Fruit fly (Drosophila melanogaster) whole organism, embryonic: ENCODE data around the gene CG15263.

Experiments used
- Atf3 ChIP-seq: fragments of 200-800 bp; sonication (Bioruptor generic); optimal IDR thresholded peaks from 3 replicates; lab custom pipeline; 2016; ENCODE audit warnings: missing biosample characterization, missing genetic modification characterization
- CG10267 ChIP-seq: fragments of 200-800 bp; sonication (Bioruptor generic); optimal IDR thresholded peaks from 2 replicates; lab custom pipeline; 2018; ENCODE audit warnings: missing biosample characterization, mild to moderate bottlenecking, missing genetic modification characterization, moderate library complexity
- CG10274 ChIP-seq: fragments of 200-800 bp; sonication (Bioruptor generic); optimal IDR thresholded peaks from 3 replicates; lab custom pipeline; 2017; ENCODE audit warnings: missing biosample characterization, mild to moderate bottlenecking, missing genetic modification characterization
- CG10979 ChIP-seq: fragments of 200-800 bp; sonication (Bioruptor generic); optimal IDR thresholded peaks from 2 replicates; lab custom pipeline; 2018; ENCODE audit warnings: missing biosample characterization, mild to moderate bottlenecking, missing genetic modification characterization, moderate library complexity
- CG14441 ChIP-seq: fragments of 200-800 bp; sonication (Bioruptor generic); IDR thresholded peaks from 2 replicates; pipeline ENCODE4 v1.3.6; 2022; ENCODE audit warnings: missing biosample characterization, missing genetic modification characterization
- CG14710 ChIP-seq: fragments of 200-800 bp; sonication (Bioruptor generic); optimal IDR thresholded peaks from 3 replicates; lab custom pipeline; 2019; ENCODE audit warnings: missing biosample characterization, mild to moderate bottlenecking, missing genetic modification characterization, moderate library complexity
- CG15514 ChIP-seq: fragments of 200-800 bp; sonication (Bioruptor generic); optimal IDR thresholded peaks from 3 replicates; lab custom pipeline; 2017; ENCODE audit warnings: missing biosample characterization, missing genetic modification characterization, mild to moderate bottlenecking, moderate library complexity, missing genetic modification reagents
- CG15601 ChIP-seq: fragments of 200-800 bp; sonication (Bioruptor generic); optimal IDR thresholded peaks from 3 replicates; lab custom pipeline; 2019; ENCODE audit warnings: missing biosample characterization, mild to moderate bottlenecking, missing genetic modification characterization, moderate library complexity
- CG15696 ChIP-seq: fragments of 200-800 bp; sonication (Bioruptor generic); optimal IDR thresholded peaks from 2 replicates; lab custom pipeline; 2019; ENCODE audit warnings: missing biosample characterization, mild to moderate bottlenecking, missing genetic modification characterization, moderate library complexity
- CG16815 ChIP-seq: fragments of 200-800 bp; sonication (Bioruptor generic); optimal IDR thresholded peaks from 3 replicates; lab custom pipeline; 2017; ENCODE audit warnings: missing biosample characterization, mild to moderate bottlenecking, missing genetic modification characterization
- CG17361 ChIP-seq: fragments of 200-800 bp; sonication (Bioruptor generic); IDR thresholded peaks from 3 replicates; pipeline ENCODE4 v1.3.6; 2022; ENCODE audit warnings: missing biosample characterization, missing genetic modification characterization
- CG17612 ChIP-seq: fragments of 200-800 bp; sonication (Bioruptor generic); IDR thresholded peaks from 2 replicates; pipeline ENCODE4 v1.3.6; 2022; ENCODE audit warnings: missing biosample characterization, missing genetic modification characterization
- CG17829 ChIP-seq: fragments of 200-800 bp; optimal IDR thresholded peaks from 2 replicates; lab custom pipeline; 2019; ENCODE audit warnings: missing biosample characterization, mild to moderate bottlenecking, missing genetic modification characterization, moderate library complexity
- CG18262 ChIP-seq: fragments of 200-800 bp; optimal IDR thresholded peaks from 3 replicates; lab custom pipeline; 2019; ENCODE audit warnings: missing biosample characterization, mild to moderate bottlenecking, missing genetic modification characterization, moderate library complexity
- CG2712 ChIP-seq: fragments of 200-800 bp; optimal IDR thresholded peaks from 3 replicates; lab custom pipeline; 2019; ENCODE audit warnings: missing biosample characterization, mild to moderate bottlenecking, missing genetic modification characterization, moderate library complexity
- CG30020 ChIP-seq: fragments of 200-800 bp; optimal IDR thresholded peaks from 2 replicates; lab custom pipeline; 2019; ENCODE audit warnings: missing biosample characterization, mild to moderate bottlenecking, missing genetic modification characterization, moderate library complexity
- CG31441 ChIP-seq: fragments of 200-800 bp; sonication (Bioruptor generic); IDR thresholded peaks from 2 replicates; pipeline ENCODE4 v1.3.6; 2022; ENCODE audit warnings: missing biosample characterization, missing genetic modification characterization
- CG3407 ChIP-seq: fragments of 200-800 bp; sonication (Bioruptor generic); optimal IDR thresholded peaks from 2 replicates; lab custom pipeline; 2018; ENCODE audit warnings: missing biosample characterization, mild to moderate bottlenecking, missing genetic modification characterization
- CG7372 ChIP-seq: fragments of 200-800 bp; sonication (Bioruptor generic); IDR thresholded peaks from 2 replicates; pipeline ENCODE4 v1.3.6; 2022; ENCODE audit warnings: missing biosample characterization, missing genetic modification characterization
- CG8388 ChIP-seq: fragments of 200-800 bp; sonication (Bioruptor generic); optimal IDR thresholded peaks from 2 replicates; lab custom pipeline; 2019; ENCODE audit warnings: missing biosample characterization, mild to moderate bottlenecking, missing genetic modification characterization, moderate library complexity
- CG8765 ChIP-seq: fragments of 200-800 bp; sonication (Bioruptor generic); IDR thresholded peaks from 2 replicates; pipeline ENCODE4 v1.3.6; 2022; ENCODE audit warnings: missing biosample characterization, missing genetic modification characterization
- CG8924 ChIP-seq: fragments of 200-800 bp; optimal IDR thresholded peaks from 3 replicates; lab custom pipeline; 2019; ENCODE audit warnings: missing biosample characterization, mild to moderate bottlenecking, missing genetic modification characterization, moderate library complexity
- CG9437 ChIP-seq: fragments of 200-800 bp; sonication (Bioruptor generic); optimal IDR thresholded peaks from 2 replicates; lab custom pipeline; 2018; ENCODE audit warnings: missing biosample characterization, mild to moderate bottlenecking, missing genetic modification characterization
- CG9727 ChIP-seq: fragments of 200-800 bp; sonication (Bioruptor generic); optimal IDR thresholded peaks from 3 replicates; lab custom pipeline; 2017; ENCODE audit warnings: missing biosample characterization, mild to moderate bottlenecking, missing genetic modification characterization
- HLH54F ChIP-seq: fragments of 200-800 bp; sonication (Bioruptor generic); optimal IDR thresholded peaks from 3 replicates; lab custom pipeline; 2016; ENCODE audit warnings: missing biosample characterization, missing genetic modification characterization
- MBD-R2 ChIP-seq: fragments of 200-800 bp; sonication (Bioruptor generic); IDR thresholded peaks from 2 replicates; pipeline ENCODE4 v1.3.6; 2022; ENCODE audit warnings: missing biosample characterization, missing genetic modification characterization
- MESR4 ChIP-seq: fragments of 200-800 bp; sonication (Bioruptor generic); optimal IDR thresholded peaks from 2 replicates; lab custom pipeline; 2018; ENCODE audit warnings: missing biosample characterization, mild to moderate bottlenecking, missing genetic modification characterization, moderate library complexity
- Mrtf ChIP-seq: fragments of 200-800 bp; sonication (Bioruptor generic); IDR thresholded peaks from 3 replicates; pipeline ENCODE4 v1.3.6; 2022; ENCODE audit warnings: missing biosample characterization, missing genetic modification characterization
- Neu2 ChIP-seq: fragments of 200-800 bp; sonication (Bioruptor generic); optimal IDR thresholded peaks from 3 replicates; lab custom pipeline; 2016; ENCODE audit warnings: missing biosample characterization, missing genetic modification characterization, borderline replicate concordance
- Stat92E ChIP-seq, 3 experiments: fragments of >200 bp in 2 of 3; fragments of 200-800 bp in 1 of 3; sonication (Bioruptor generic) in 1 of 3; optimal IDR thresholded peaks; 2 replicates each; lab custom pipeline; 2017 to 2019; ENCODE audit warnings: missing biosample characterization in 3 of 3, missing genetic modification characterization in 3 of 3, mild to moderate bottlenecking in 1 of 3, moderate library complexity in 1 of 3
- Vsx1 ChIP-seq: fragments of 200-800 bp; sonication (Bioruptor generic); optimal IDR thresholded peaks from 2 replicates; lab custom pipeline; 2017; ENCODE audit warnings: missing biosample characterization, mild to moderate bottlenecking, missing genetic modification characterization, missing genetic modification reagents
- Xbp1 ChIP-seq: fragments of 200-800 bp; sonication (Bioruptor generic); optimal IDR thresholded peaks from 3 replicates; lab custom pipeline; 2016; ENCODE audit warnings: missing biosample characterization, mild to moderate bottlenecking, missing genetic modification characterization
- Xrp1 ChIP-seq: fragments of 200-800 bp; sonication (Bioruptor generic); IDR thresholded peaks from 2 replicates; pipeline ENCODE4 v1.3.6; 2022; ENCODE audit warnings: missing biosample characterization, missing genetic modification characterization
- chm ChIP-seq: fragments of 200-800 bp; sonication (Bioruptor generic); IDR thresholded peaks from 2 replicates; pipeline ENCODE4 v1.3.6; 2022; ENCODE audit warnings: missing biosample characterization, missing genetic modification characterization
- crol ChIP-seq: fragments of 200-800 bp; sonication (Bioruptor generic); IDR thresholded peaks from 2 replicates; pipeline ENCODE4 v1.3.6; 2022; ENCODE audit warnings: missing biosample characterization, missing genetic modification characterization
- dmrt11E ChIP-seq: fragments of 200-800 bp; sonication (Bioruptor generic); optimal IDR thresholded peaks from 3 replicates; lab custom pipeline; 2018; ENCODE audit warnings: missing biosample characterization, mild to moderate bottlenecking, missing genetic modification characterization, moderate library complexity
- emc ChIP-seq: fragments of 200-800 bp; sonication (Bioruptor generic); optimal IDR thresholded peaks from 2 replicates; lab custom pipeline; 2016; ENCODE audit warnings: missing biosample characterization, missing genetic modification characterization
- fd64A ChIP-seq: fragments of 200-800 bp; sonication (Bioruptor generic); optimal IDR thresholded peaks from 3 replicates; lab custom pipeline; 2018; ENCODE audit warnings: missing biosample characterization, mild to moderate bottlenecking, missing genetic modification characterization
- gce ChIP-seq: fragments of 200-800 bp; sonication (Bioruptor generic); IDR thresholded peaks from 3 replicates; pipeline ENCODE4 v1.3.6; 2022; ENCODE audit warnings: missing biosample characterization, missing genetic modification characterization
- gem ChIP-seq: fragments of 200-800 bp; sonication (Bioruptor generic); optimal IDR thresholded peaks from 2 replicates; lab custom pipeline; 2019; ENCODE audit warnings: missing biosample characterization, mild to moderate bottlenecking, missing genetic modification characterization, moderate library complexity
- ind ChIP-seq: fragments of 200-800 bp; sonication (Bioruptor generic); optimal IDR thresholded peaks from 3 replicates; lab custom pipeline; 2016; ENCODE audit warnings: missing biosample characterization, missing genetic modification characterization
- lola ChIP-seq, 3 experiments: fragments of >200 bp in 2 of 3; fragments of 200-800 bp in 1 of 3; sonication (Bioruptor generic) in 1 of 3; optimal IDR thresholded peaks; 2 replicates each; lab custom pipeline; 2017 to 2019; ENCODE audit warnings: missing biosample characterization in 3 of 3, missing genetic modification characterization in 3 of 3, mild to moderate bottlenecking in 1 of 3, moderate library complexity in 1 of 3
- nerfin-1 ChIP-seq: fragments of 200-800 bp; sonication (Bioruptor generic); optimal IDR thresholded peaks from 3 replicates; lab custom pipeline; 2019; ENCODE audit warnings: missing biosample characterization, mild to moderate bottlenecking, missing genetic modification characterization, moderate library complexity
- pan ChIP-seq, 4 experiments: fragments of >200 bp in 3 of 4; fragments of 200-800 bp in 1 of 4; sonication (Bioruptor generic) in 1 of 4; optimal IDR thresholded peaks in 3 of 4; IDR thresholded peaks in 1 of 4; 2 replicates each; pipeline versions ENCODE4 v1.3.6 to Lab custom; 2017 to 2022; ENCODE audit warnings: missing biosample characterization in 2 of 4, missing genetic modification characterization in 2 of 4, mixed read lengths in 1 of 4
- phol ChIP-seq: fragments of 200-800 bp; sonication (Bioruptor generic); optimal IDR thresholded peaks from 3 replicates; lab custom pipeline; 2018; ENCODE audit warnings: missing biosample characterization, mild to moderate bottlenecking, missing genetic modification characterization, moderate library complexity
- pita ChIP-seq: fragments of 200-800 bp; sonication (Bioruptor generic); optimal IDR thresholded peaks from 2 replicates; lab custom pipeline; 2017; ENCODE audit warnings: missing biosample characterization, mild to moderate bottlenecking, missing genetic modification characterization
- row ChIP-seq: fragments of 200-800 bp; sonication (Bioruptor generic); IDR thresholded peaks from 3 replicates; pipeline ENCODE4 v1.3.6; 2022; ENCODE audit warnings: missing biosample characterization, missing genetic modification characterization
- sens ChIP-seq: fragments of 200-800 bp; sonication (Bioruptor generic); peaks from one replicate; lab custom pipeline; 2016; ENCODE audit warnings: missing biosample characterization, missing genetic modification characterization
- zf30C ChIP-seq: fragments of 200-800 bp; sonication (Bioruptor generic); optimal IDR thresholded peaks from 3 replicates; lab custom pipeline; 2018; ENCODE audit warnings: missing biosample characterization, mild to moderate bottlenecking, missing genetic modification characterization

The CG15263 gene

dm6 chr2L:15306802-15307201 lies 22.0 kb downstream of the CG15263 start (continued):
- TF ChIP-seq CG3407 (GFP tag; lab: Kevin White, UChicago) (no peak), emc (GFP tag; lab: Kevin White, UChicago) (no peak), HLH54F (GFP tag; lab: Kevin White, UChicago) (no peak), MBD-R2 (GFP tag; lab: Robert Waterston, UW) (no peak), nerfin-1 (tag; lab: Kevin White, UChicago) (no peak), CG10274 (no peak), gce (GFP tag; lab: Robert Waterston, UW) (no peak), chm (GFP tag; lab: Robert Waterston, UW) (no peak), CG30020 (tag; lab: Kevin White, UChicago) (no peak), ind (GFP tag; lab: Kevin White, UChicago) (no peak), pita (GFP tag; lab: Kevin White, UChicago) (peak; percentile 2), Xbp1 (GFP tag; lab: Kevin White, UChicago) (no peak), CG17612 (no peak), CG8765 (GFP tag; lab: Robert Waterston, UW) (no peak), MESR4 (GFP tag; lab: Kevin White, UChicago) (no peak), CG16815 (no peak), Stat92E (GFP tag; optimal IDR thresholded peaks at IDR 0.05; lab: Kevin White, UChicago) (no peak), Mrtf (no peak), CG15696 (tag; lab: Kevin White, UChicago) (no peak), CG15514 (GFP tag; lab: Kevin White, UChicago) (no peak), CG15601 (tag; lab: Kevin White, UChicago) (no peak), CG14441 (GFP tag; lab: Robert Waterston, UW) (no peak), Vsx1 (GFP tag; lab: Kevin White, UChicago) (no peak), CG17361 (GFP tag; lab: Robert Waterston, UW) (no peak)

dm6 chr2L:15314903-15315302 lies 30.1 kb downstream of the CG15263 start:
- TF ChIP-seq Atf3 = no peak
- no peak for TF ChIP-seq CG7372 (GFP tag; lab: Robert Waterston, UW)
- peak; percentile 45 for TF ChIP-seq CG2712
- peak; percentile 55 for TF ChIP-seq dmrt11E
- peak; percentile 24 for TF ChIP-seq CG10267
- TF ChIP-seq CG31441 (GFP tag; lab: Robert Waterston, UW) = 0 out of 2 replicates have a peak, but pooled peaks have one; percentile 17
- 0 out of 3 replicates have a peak, but pooled peaks have one; percentile 13 for TF ChIP-seq row
- peak; percentile 40 for TF ChIP-seq CG8388 (GFP tag; lab: Kevin White, UChicago)
- peak; percentile 7 for TF ChIP-seq CG8924 (tag; lab: Kevin White, UChicago)
- peak; percentile 39 for TF ChIP-seq CG10979 (tag; lab: Kevin White, UChicago)
- peak; percentile 46 for TF ChIP-seq gem (tag; lab: Kevin White, UChicago)
- no peak for TF ChIP-seq crol
- TF ChIP-seq CG9727 (GFP tag; lab: Kevin White, UChicago) = peak; percentile 27
- TF ChIP-seq CG15696 (tag; lab: Kevin White, UChicago) = peak; percentile 8
- TF ChIP-seq CG17361 (GFP tag; lab: Robert Waterston, UW) = 0 out of 3 replicates have a peak, but pooled peaks have one; percentile 15
- no peak for TF ChIP-seq fd64A (GFP tag; lab: Kevin White, UChicago)
- no peak for TF ChIP-seq CG9437
- peak in 1 of 3 experiments; percentile 44 for TF ChIP-seq lola (GFP tag; optimal IDR thresholded peaks at IDR 0.05; lab: Kevin White, UChicago)
- peak; percentile 43 for TF ChIP-seq sens (GFP tag; lab: Kevin White, UChicago)
- peak; percentile 30; the same call in 1 of the 2 replicates for TF ChIP-seq Xrp1 (GFP tag; lab: Robert Waterston, UW)
- peak; percentile 27 for TF ChIP-seq CG17829 (tag; lab: Kevin White, UChicago)
- no peak for TF ChIP-seq pan (optimal IDR thresholded peaks at IDR 0.05; lab: Kevin White, UChicago)
- TF ChIP-seq pan (GFP tag; optimal IDR thresholded peaks at IDR 0.05 in 1 of 2, IDR thresholded peaks at IDR 0.05 in 1 of 2) = no peak
- peak; percentile 4 for TF ChIP-seq phol (tag; lab: Kevin White, UChicago)
- peak; percentile 35 for TF ChIP-seq zf30C (GFP tag; lab: Kevin White, UChicago)
- no peak for TF ChIP-seq Neu2 (GFP tag; lab: Kevin White, UChicago)
- peak; percentile 51 for TF ChIP-seq CG18262 (tag; lab: Kevin White, UChicago)
- peak; percentile 9 for TF ChIP-seq CG14710 (tag; lab: Kevin White, UChicago)
